Worm (Caenorhabditis elegans) whole organism, L1 larva: ENCODE results near the gene tbp-1.

Source experiments
- C04F5.9 ChIP-seq: sonication (generic microtip); optimal IDR thresholded peaks from 2 replicates; lab custom pipeline; 2016; ENCODE audit warnings: missing genetic modification characterization, missing compliant biosample characterization
- F16B12.6 ChIP-seq: fragments of 150-350 bp; optimal IDR thresholded peaks from 2 replicates; lab custom pipeline; 2014; ENCODE audit warnings: missing biosample characterization, missing genetic modification characterization
- alr-1 ChIP-seq: fragments of 200-800 bp; sonication (Bioruptor generic); optimal IDR thresholded peaks from 2 replicates; lab custom pipeline; 2018; ENCODE audit warnings: borderline replicate concordance, mild to moderate bottlenecking, missing genetic modification characterization, missing compliant biosample characterization
- ama-1 ChIP-seq: fragments of 150-350 bp; optimal IDR thresholded peaks from 2 replicates; lab custom pipeline; 2014
- blmp-1 ChIP-seq: fragments of 150-350 bp; optimal IDR thresholded peaks from 2 replicates; lab custom pipeline; 2014; ENCODE audit warnings: missing biosample characterization, missing genetic modification characterization
- ceh-88 ChIP-seq: fragments of 200-800 bp; sonication (Bioruptor generic); IDR thresholded peaks from 2 replicates; pipeline ENCODE4 v1.3.6; 2022; ENCODE audit warnings: missing genetic modification characterization, missing compliant biosample characterization
- ceh-90 ChIP-seq: sonication (generic microtip); optimal IDR thresholded peaks from 2 replicates; lab custom pipeline; 2016; ENCODE audit warnings: missing genetic modification characterization, missing compliant biosample characterization
- ces-1 ChIP-seq: fragments of 150-350 bp; optimal IDR thresholded peaks from 2 replicates; lab custom pipeline; 2014; ENCODE audit warnings: missing biosample characterization, missing genetic modification reagents, missing genetic modification characterization
- dpl-1 ChIP-seq, 3 experiments: fragments of 150-350 bp in 2 of 3; sonication (generic microtip) in 1 of 3; optimal IDR thresholded peaks; 2 replicates each; lab custom pipeline; 2014 to 2017; ENCODE audit warnings: missing biosample characterization in 3 of 3, missing genetic modification characterization in 3 of 3, missing genetic modification reagents in 3 of 3
- dsc-1 ChIP-seq: sonication (generic microtip); optimal IDR thresholded peaks from 2 replicates; lab custom pipeline; 2016; ENCODE audit warnings: mild to moderate bottlenecking, missing genetic modification characterization, missing compliant biosample characterization
- efl-3 ChIP-seq: fragments of 200-800 bp; sonication (Bioruptor generic); optimal IDR thresholded peaks from 2 replicates; lab custom pipeline; 2018; ENCODE audit warnings: mild to moderate bottlenecking, missing genetic modification characterization, missing compliant biosample characterization
- egl-13 ChIP-seq: sonication (generic microtip); optimal IDR thresholded peaks from 2 replicates; lab custom pipeline; 2016; ENCODE audit warnings: missing genotype, missing genetic modification reagents, missing genetic modification characterization, missing compliant biosample characterization
- egl-27 ChIP-seq, 2 experiments: fragments of 150-350 bp in 1 of 2; sonication (generic microtip); optimal IDR thresholded peaks; 3 replicates each; lab custom pipeline; 2017 to 2018; ENCODE audit warnings: missing biosample characterization in 2 of 2, missing genetic modification characterization in 2 of 2, missing genetic modification reagents in 2 of 2
- elt-2 ChIP-seq: sonication (generic microtip); optimal IDR thresholded peaks from 2 replicates; lab custom pipeline; 2016; ENCODE audit warnings: missing genetic modification characterization, mild to moderate bottlenecking, inconsistent platforms, missing compliant biosample characterization, missing genetic modification reagents
- elt-3 ChIP-seq, 6 experiments: fragments of 150-350 bp in 1 of 6; sonication (generic microtip); optimal IDR thresholded peaks; 2 replicates each; lab custom pipeline; 2017 to 2018; ENCODE audit warnings: missing biosample characterization in 6 of 6, missing genetic modification characterization in 6 of 6, inconsistent platforms in 1 of 6
- fkh-10 ChIP-seq: sonication (generic microtip); optimal IDR thresholded peaks from 2 replicates; lab custom pipeline; 2017; ENCODE audit warnings: missing biosample characterization, missing genetic modification reagents, missing genetic modification characterization
- fkh-8 ChIP-seq: sonication (generic microtip); optimal IDR thresholded peaks from 2 replicates; lab custom pipeline; 2016; ENCODE audit warnings: mild to moderate bottlenecking, missing genetic modification characterization, missing compliant biosample characterization
- fos-1 ChIP-seq: fragments of 150-350 bp; optimal IDR thresholded peaks from 2 replicates; lab custom pipeline; 2014; ENCODE audit warnings: missing biosample characterization, missing genetic modification characterization
- hlh-17 ChIP-seq: fragments of 200-800 bp; sonication (Bioruptor generic); optimal IDR thresholded peaks from 2 replicates; lab custom pipeline; 2018; ENCODE audit warnings: missing genetic modification characterization, mild to moderate bottlenecking, missing compliant biosample characterization, moderate library complexity, borderline replicate concordance
- hlh-4 ChIP-seq: sonication (generic microtip); optimal IDR thresholded peaks from 2 replicates; lab custom pipeline; 2016; ENCODE audit warnings: mild to moderate bottlenecking, missing genetic modification characterization, missing compliant biosample characterization
- irx-1 ChIP-seq: sonication (generic microtip); optimal IDR thresholded peaks from 2 replicates; lab custom pipeline; 2016; ENCODE audit warnings: missing genetic modification characterization, missing compliant biosample characterization
- lin-13 ChIP-seq: fragments of 150-350 bp; optimal IDR thresholded peaks from 2 replicates; lab custom pipeline; 2014; ENCODE audit warnings: missing biosample characterization, missing genetic modification reagents, missing genetic modification characterization
- lin-14 ChIP-seq: fragments of 200-800 bp; sonication (Bioruptor generic); optimal IDR thresholded peaks from 2 replicates; lab custom pipeline; 2018; ENCODE audit warnings: mild to moderate bottlenecking, missing genetic modification characterization, moderate library complexity, missing compliant biosample characterization
- lin-39 ChIP-seq: fragments of 150-350 bp; optimal IDR thresholded peaks from 2 replicates; lab custom pipeline; 2014; ENCODE audit warnings: missing biosample characterization, missing genetic modification reagents, missing genetic modification characterization
- lsy-2 ChIP-seq, 2 experiments: fragments of 150-350 bp; optimal IDR thresholded peaks; 2 replicates each; lab custom pipeline; 2014; ENCODE audit warnings: missing biosample characterization in 2 of 2, missing genetic modification characterization in 2 of 2
- mab-9 ChIP-seq: fragments of 200-800 bp; sonication (Bioruptor generic); IDR thresholded peaks from 2 replicates; pipeline ENCODE4 v1.3.6; 2022; ENCODE audit warnings: missing genetic modification reagents, missing genetic modification characterization, missing compliant biosample characterization
- mdl-1 ChIP-seq, 2 experiments: fragments of 150-350 bp; optimal IDR thresholded peaks; 2 replicates each; lab custom pipeline; 2014 to 2017; ENCODE audit warnings: missing biosample characterization in 2 of 2, missing genetic modification characterization in 2 of 2, inconsistent platforms in 1 of 2
- mef-2 ChIP-seq: fragments of 150-350 bp; optimal IDR thresholded peaks from 2 replicates; lab custom pipeline; 2014; ENCODE audit warnings: missing biosample characterization, missing genetic modification characterization
- mep-1 ChIP-seq: fragments of 150-350 bp; optimal IDR thresholded peaks from 2 replicates; lab custom pipeline; 2014; ENCODE audit warnings: missing biosample characterization, missing genetic modification characterization
- nhr-11 ChIP-seq: fragments of 150-350 bp; optimal IDR thresholded peaks from 2 replicates; lab custom pipeline; 2014; ENCODE audit warnings: missing biosample characterization, missing genetic modification characterization
- nhr-19 ChIP-seq: fragments of 200-800 bp; sonication (Bioruptor generic); conservative IDR thresholded peaks from 2 replicates; pipeline ENCODE4 v1.3.6; 2022; ENCODE audit warnings: missing genetic modification characterization, missing compliant biosample characterization
- nhr-28 ChIP-seq: fragments of 150-350 bp; optimal IDR thresholded peaks from 2 replicates; lab custom pipeline; 2014; ENCODE audit warnings: missing biosample characterization, missing genetic modification characterization
- nhr-71 ChIP-seq: sonication (generic microtip); optimal IDR thresholded peaks from 2 replicates; lab custom pipeline; 2016; ENCODE audit warnings: mild to moderate bottlenecking, missing genetic modification characterization, moderate library complexity, missing compliant biosample characterization
- nhr-76 ChIP-seq: sonication (generic microtip); optimal IDR thresholded peaks from 2 replicates; lab custom pipeline; 2017; ENCODE audit warnings: missing biosample characterization, missing genetic modification characterization
- nhr-77 ChIP-seq: fragments of 150-350 bp; optimal IDR thresholded peaks from 2 replicates; lab custom pipeline; 2014; ENCODE audit warnings: missing biosample characterization, missing genetic modification characterization
- nhr-84 ChIP-seq: sonication (generic microtip); optimal IDR thresholded peaks from 2 replicates; lab custom pipeline; 2017; ENCODE audit warnings: missing biosample characterization, missing genetic modification characterization
- nhr-85 ChIP-seq: sonication (generic microtip); peaks from one replicate; lab custom pipeline; 2016; ENCODE audit warnings: missing genetic modification characterization, inconsistent platforms, missing compliant biosample characterization
- skn-1 ChIP-seq: fragments of 150-350 bp; optimal IDR thresholded peaks from 2 replicates; lab custom pipeline; 2014; ENCODE audit warnings: missing biosample characterization, missing genetic modification characterization
- snpc-4 ChIP-seq: fragments of 150-350 bp; optimal IDR thresholded peaks from 2 replicates; lab custom pipeline; 2014; ENCODE audit warnings: missing biosample characterization, missing genetic modification characterization
- snu-23 ChIP-seq: sonication (generic microtip); optimal IDR thresholded peaks from 2 replicates; lab custom pipeline; 2016; ENCODE audit warnings: missing genetic modification characterization, missing compliant biosample characterization
- swsn-7 ChIP-seq: sonication (generic microtip); optimal IDR thresholded peaks from 2 replicates; lab custom pipeline; 2016; ENCODE audit warnings: missing genetic modification characterization, missing compliant biosample characterization
- tbx-2 ChIP-seq: sonication (generic microtip); optimal IDR thresholded peaks from 2 replicates; lab custom pipeline; 2016; ENCODE audit warnings: missing genetic modification characterization, missing compliant biosample characterization
- tlp-1 ChIP-seq: fragments of 150-350 bp; optimal IDR thresholded peaks from 2 replicates; lab custom pipeline; 2014; ENCODE audit warnings: missing biosample characterization, missing genetic modification characterization
- unc-130 ChIP-seq: fragments of 150-350 bp; optimal IDR thresholded peaks from 2 replicates; lab custom pipeline; 2017; ENCODE audit warnings: missing biosample characterization, missing genetic modification characterization, inconsistent platforms
- unc-62 ChIP-seq: fragments of 150-350 bp; optimal IDR thresholded peaks from 2 replicates; lab custom pipeline; 2014; ENCODE audit warnings: missing biosample characterization, missing genetic modification reagents, missing genetic modification characterization
- unc-86 ChIP-seq: sonication (generic microtip); optimal IDR thresholded peaks from 2 replicates; lab custom pipeline; 2016; ENCODE audit warnings: missing genetic modification characterization, missing compliant biosample characterization
- unc-98 ChIP-seq: fragments of 200-800 bp; sonication (Bioruptor generic); IDR thresholded peaks from 2 replicates; pipeline ENCODE4 v1.3.6; 2022; ENCODE audit warnings: missing genetic modification characterization, missing compliant biosample characterization
- vab-15 ChIP-seq: sonication (generic microtip); optimal IDR thresholded peaks from 2 replicates; lab custom pipeline; 2017; ENCODE audit warnings: missing genotype, mild to moderate bottlenecking, missing genetic modification characterization, missing compliant biosample characterization
- xbp-1 ChIP-seq: sonication (generic microtip); optimal IDR thresholded peaks from 2 replicates; lab custom pipeline; 2016; ENCODE audit warnings: missing genetic modification characterization, missing compliant biosample characterization
- zag-1 ChIP-seq: fragments of 150-350 bp; optimal IDR thresholded peaks from 2 replicates; lab custom pipeline; 2014; ENCODE audit warnings: missing biosample characterization, missing genetic modification characterization
- zip-4 ChIP-seq: fragments of 200-800 bp; sonication (Bioruptor generic); optimal IDR thresholded peaks from 2 replicates; lab custom pipeline; 2018; ENCODE audit warnings: mild to moderate bottlenecking, missing genetic modification characterization, moderate library complexity, missing compliant biosample characterization
- ztf-11 ChIP-seq, 2 experiments: sonication (generic microtip); optimal IDR thresholded peaks; 2 replicates each; lab custom pipeline; 2016 to 2017; ENCODE audit warnings: missing genetic modification characterization in 2 of 2, missing biosample characterization in 1 of 2, missing compliant biosample characterization in 1 of 2
- ztf-4 ChIP-seq: fragments of 150-350 bp; optimal IDR thresholded peaks from 2 replicates; lab custom pipeline; 2014; ENCODE audit warnings: missing biosample characterization, missing genetic modification characterization

Gene tbp-1

ce11 chrIII:7376143-7376802 lies 7.6 kb upstream of the tbp-1 start:
- TF ChIP-seq mef-2 (no peak), nhr-28 (tag; lab: Kevin White, UChicago) (no peak), mep-1 (tag; lab: Kevin White, UChicago) (peak; percentile 90), swsn-7 (tag; lab: Kevin White, UChicago) (peak; percentile 68), lin-39 (tag; lab: Kevin White, UChicago) (no peak), blmp-1 (tag; lab: Kevin White, UChicago) (peak; percentile 89), elt-3 (tag; optimal IDR thresholded peaks at IDR 0.05; lab: Kevin White, UChicago) (peak in 5 of 6 experiments; percentile 14 to 91 (median 53)), alr-1 (tag; lab: Kevin White, UChicago) (no peak), nhr-77 (tag; lab: Kevin White, UChicago) (peak; percentile 4), tbx-2 (tag; lab: Kevin White, UChicago) (peak; percentile 79), dsc-1 (peak; percentile 14), vab-15 (tag; lab: Kevin White, UChicago) (peak; percentile 33), ztf-4 (tag; lab: Kevin White, UChicago) (peak; percentile 87), egl-13 (no peak), nhr-11 (tag; lab: Kevin White, UChicago) (no peak), nhr-85 (peak; percentile 98), unc-130 (tag; lab: Kevin White, UChicago) (peak; percentile 17), C04F5.9 (peak; percentile 4), zag-1 (tag; lab: Kevin White, UChicago) (no peak), mab-9 (GFP tag; lab: Robert Waterston, UW) (no peak), hlh-4 (tag; lab: Kevin White, UChicago) (no peak), fos-1 (tag; lab: Kevin White, UChicago) (no peak), efl-3 (no peak), nhr-84 (tag; lab: Kevin White, UChicago) (no peak), nhr-76 (tag; lab: Kevin White, UChicago) (no peak), lsy-2 (tag; optimal IDR thresholded peaks at IDR 0.05; lab: Kevin White, UChicago) (peak; percentile 55 to 64), zip-4 (no peak), ceh-90 (tag; lab: Kevin White, UChicago) (no peak), xbp-1 (tag; lab: Kevin White, UChicago) (peak; percentile 87), tlp-1 (tag; lab: Kevin White, UChicago) (no peak), fkh-10 (GFP tag; lab: Kevin White, UChicago) (no peak), F16B12.6 (tag; lab: Kevin White, UChicago) (peak; percentile 27), lin-14 (GFP tag; lab: Kevin White, UChicago) (peak; percentile 90), unc-62 (GFP tag; lab: Kevin White, UChicago) (no peak), ama-1 (no peak), ceh-88 (no peak), mdl-1 (tag; optimal IDR thresholded peaks at IDR 0.05; lab: Kevin White, UChicago) (peak in 1 of 2 experiments; percentile 98), nhr-19 (GFP tag; lab: Robert Waterston, UW) (peak; percentile 73), ces-1 (no peak), hlh-17 (GFP tag; lab: Kevin White, UChicago) (no peak), skn-1 (tag; lab: Kevin White, UChicago) (peak; percentile 46), elt-2 (tag; lab: Kevin White, UChicago) (no peak), lin-13 (peak; percentile 38), dpl-1 (GFP tag; optimal IDR thresholded peaks at IDR 0.05; lab: Kevin White, UChicago) (peak; percentile 41 to 57 (median 42)), ztf-11 (tag; optimal IDR thresholded peaks at IDR 0.05; lab: Kevin White, UChicago) (no peak), unc-98 (GFP tag; lab: Robert Waterston, UW) (no peak), unc-86 (tag; lab: Kevin White, UChicago) (no peak), irx-1 (peak; percentile 64), egl-27 (tag; optimal IDR thresholded peaks at IDR 0.05; lab: Kevin White, UChicago) (peak in 1 of 2 experiments; percentile 17), snpc-4 (tag; lab: Kevin White, UChicago) (no peak), snu-23 (GFP tag; lab: Kevin White, UChicago) (peak; percentile 96), fkh-8 (tag; lab: Kevin White, UChicago) (peak; percentile 40), nhr-71 (tag; lab: Kevin White, UChicago) (peak; percentile 93)
